Worm (Caenorhabditis elegans) whole organism, mixed stage, embryonic: ENCODE data around the gene C45B2.2.

Experiments
- M03D4.4 ChIP-seq: sonication (generic microtip); optimal IDR thresholded peaks from 2 replicates; lab custom pipeline; 2017; ENCODE audit warnings: mild to moderate bottlenecking, missing genetic modification characterization, missing compliant biosample characterization
- bed-3 ChIP-seq: fragments of 200-800 bp; sonication (Bioruptor generic); optimal IDR thresholded peaks from 3 replicates; lab custom pipeline; 2018; ENCODE audit warnings: mild to moderate bottlenecking, missing genetic modification characterization, moderate library complexity, missing compliant biosample characterization
- blmp-1 ChIP-seq: fragments of 150-350 bp; optimal IDR thresholded peaks from 2 replicates; lab custom pipeline; 2014; ENCODE audit warnings: missing biosample characterization, missing genetic modification characterization
- ceh-39 ChIP-seq: fragments of 150-350 bp; optimal IDR thresholded peaks from 2 replicates; lab custom pipeline; 2014; ENCODE audit warnings: missing biosample characterization, missing genetic modification characterization
- ceh-43 ChIP-seq: fragments of 200-800 bp; sonication (Bioruptor generic); optimal IDR thresholded peaks from 2 replicates; lab custom pipeline; 2018; ENCODE audit warnings: mild to moderate bottlenecking, missing genetic modification characterization, moderate library complexity, missing compliant biosample characterization
- ceh-83 ChIP-seq: fragments of 200-800 bp; sonication (Bioruptor generic); optimal IDR thresholded peaks from 2 replicates; lab custom pipeline; 2018; ENCODE audit warnings: mild to moderate bottlenecking, missing genetic modification characterization, missing compliant biosample characterization
- ces-1 ChIP-seq: fragments of 150-350 bp; optimal IDR thresholded peaks from 2 replicates; lab custom pipeline; 2014; ENCODE audit warnings: missing biosample characterization, missing genetic modification reagents, missing genetic modification characterization
- cnd-1 ChIP-seq: fragments of 200-800 bp; sonication (Bioruptor generic); optimal IDR thresholded peaks from 2 replicates; lab custom pipeline; 2018; ENCODE audit warnings: mild to moderate bottlenecking, missing genetic modification characterization, missing compliant biosample characterization
- drap-1 ChIP-seq: fragments of 200-800 bp; sonication (Bioruptor generic); optimal IDR thresholded peaks from 3 replicates; lab custom pipeline; 2018; ENCODE audit warnings: mild to moderate bottlenecking, missing genetic modification characterization, missing compliant biosample characterization
- elt-1 ChIP-seq: sonication (generic microtip); optimal IDR thresholded peaks from 2 replicates; lab custom pipeline; 2017; ENCODE audit warnings: missing genetic modification characterization, mild to moderate bottlenecking, missing compliant biosample characterization, antibody characterized with exemption, moderate library complexity, borderline replicate concordance; ENCODE audit not compliant: insufficient read depth
- elt-3 ChIP-seq: fragments of 150-350 bp; optimal IDR thresholded peaks from 2 replicates; lab custom pipeline; 2014; ENCODE audit warnings: missing biosample characterization, missing genetic modification characterization
- flh-1 ChIP-seq: fragments of 200-800 bp; sonication (Bioruptor generic); optimal IDR thresholded peaks from 2 replicates; lab custom pipeline; 2018; ENCODE audit warnings: mild to moderate bottlenecking, missing genetic modification characterization, moderate library complexity, missing compliant biosample characterization
- ham-2 ChIP-seq: fragments of 200-800 bp; sonication (Bioruptor generic); optimal IDR thresholded peaks from 2 replicates; lab custom pipeline; 2018; ENCODE audit warnings: mild to moderate bottlenecking, missing genetic modification characterization, missing compliant biosample characterization
- hlh-1 ChIP-seq: fragments of 150-350 bp; optimal IDR thresholded peaks from 2 replicates; lab custom pipeline; 2014; ENCODE audit warnings: missing biosample characterization, missing genetic modification reagents, missing genetic modification characterization
- lin-13 ChIP-seq: fragments of 150-350 bp; optimal IDR thresholded peaks from 2 replicates; lab custom pipeline; 2014; ENCODE audit warnings: missing biosample characterization, missing genetic modification characterization
- lin-32 ChIP-seq: fragments of 200-800 bp; sonication (Bioruptor generic); optimal IDR thresholded peaks from 2 replicates; lab custom pipeline; 2018; ENCODE audit warnings: mild to moderate bottlenecking, missing genetic modification characterization, missing compliant biosample characterization
- lsy-2 ChIP-seq: fragments of 150-350 bp; optimal IDR thresholded peaks from 2 replicates; lab custom pipeline; 2014; ENCODE audit warnings: missing biosample characterization, missing genetic modification characterization
- mab-5 ChIP-seq: fragments of 150-350 bp; optimal IDR thresholded peaks from 2 replicates; lab custom pipeline; 2014; ENCODE audit warnings: missing biosample characterization, missing genetic modification characterization
- mep-1 ChIP-seq: fragments of 150-350 bp; optimal IDR thresholded peaks from 2 replicates; lab custom pipeline; 2017; ENCODE audit warnings: missing biosample characterization, missing genetic modification reagents, missing genetic modification characterization, inconsistent platforms
- mls-2 ChIP-seq: sonication (generic microtip); optimal IDR thresholded peaks from 2 replicates; lab custom pipeline; 2016; ENCODE audit warnings: mild to moderate bottlenecking, missing genetic modification characterization, moderate library complexity, missing compliant biosample characterization
- nhr-12 ChIP-seq: fragments of 150-350 bp; optimal IDR thresholded peaks from 2 replicates; lab custom pipeline; 2014; ENCODE audit warnings: missing biosample characterization, missing genetic modification characterization
- nhr-2 ChIP-seq: fragments of 150-350 bp; optimal IDR thresholded peaks from 2 replicates; lab custom pipeline; 2014; ENCODE audit warnings: missing biosample characterization, missing genetic modification characterization
- nhr-237 ChIP-seq: fragments of 150-350 bp; optimal IDR thresholded peaks from 2 replicates; lab custom pipeline; 2014; ENCODE audit warnings: missing biosample characterization, missing genetic modification characterization
- nhr-28 ChIP-seq: fragments of 150-350 bp; optimal IDR thresholded peaks from 2 replicates; lab custom pipeline; 2014; ENCODE audit warnings: missing biosample characterization, missing genetic modification characterization
- nhr-76 ChIP-seq: sonication (generic microtip); optimal IDR thresholded peaks from 2 replicates; lab custom pipeline; 2017; ENCODE audit warnings: missing biosample characterization, missing genetic modification characterization
- pha-4 ChIP-seq: fragments of 150-350 bp; optimal IDR thresholded peaks from 2 replicates; lab custom pipeline; 2018; ENCODE audit warnings: missing biosample characterization, missing genetic modification reagents, missing genetic modification characterization
- sem-2 ChIP-seq: fragments of 200-800 bp; sonication (Bioruptor generic); optimal IDR thresholded peaks from 2 replicates; lab custom pipeline; 2018; ENCODE audit warnings: mild to moderate bottlenecking, missing genetic modification characterization, missing compliant biosample characterization
- snpc-4 ChIP-seq: fragments of 150-350 bp; optimal IDR thresholded peaks from 2 replicates; lab custom pipeline; 2014; ENCODE audit warnings: missing biosample characterization, missing genetic modification characterization
- sptf-1 ChIP-seq: sonication (generic microtip); optimal IDR thresholded peaks from 2 replicates; lab custom pipeline; 2017; ENCODE audit warnings: mild to moderate bottlenecking, missing genetic modification characterization, moderate library complexity, missing compliant biosample characterization
- tbx-8 ChIP-seq: fragments of 200-800 bp; sonication (Bioruptor generic); optimal IDR thresholded peaks from 2 replicates; lab custom pipeline; 2018; ENCODE audit warnings: mild to moderate bottlenecking, missing genetic modification characterization, moderate library complexity, missing compliant biosample characterization
- unc-120 ChIP-seq: sonication (generic microtip); optimal IDR thresholded peaks from 2 replicates; lab custom pipeline; 2017; ENCODE audit warnings: missing genetic modification characterization, missing compliant biosample characterization; ENCODE audit not compliant: poor library complexity, severe bottlenecking
- unc-39 ChIP-seq: fragments of 150-350 bp; optimal IDR thresholded peaks from 2 replicates; lab custom pipeline; 2014; ENCODE audit warnings: missing biosample characterization, missing genetic modification characterization
- unc-62 ChIP-seq: fragments of 150-350 bp; optimal IDR thresholded peaks from 2 replicates; lab custom pipeline; 2014; ENCODE audit warnings: missing biosample characterization, missing genetic modification reagents, missing genetic modification characterization
- zip-8 ChIP-seq: fragments of 150-350 bp; optimal IDR thresholded peaks from 2 replicates; lab custom pipeline; 2014; ENCODE audit warnings: missing biosample characterization, missing genetic modification characterization
- ztf-11 ChIP-seq: fragments of 150-350 bp; optimal IDR thresholded peaks from 2 replicates; lab custom pipeline; 2014; ENCODE audit warnings: missing biosample characterization, missing genetic modification characterization

Gene C45B2.2

DNA sequence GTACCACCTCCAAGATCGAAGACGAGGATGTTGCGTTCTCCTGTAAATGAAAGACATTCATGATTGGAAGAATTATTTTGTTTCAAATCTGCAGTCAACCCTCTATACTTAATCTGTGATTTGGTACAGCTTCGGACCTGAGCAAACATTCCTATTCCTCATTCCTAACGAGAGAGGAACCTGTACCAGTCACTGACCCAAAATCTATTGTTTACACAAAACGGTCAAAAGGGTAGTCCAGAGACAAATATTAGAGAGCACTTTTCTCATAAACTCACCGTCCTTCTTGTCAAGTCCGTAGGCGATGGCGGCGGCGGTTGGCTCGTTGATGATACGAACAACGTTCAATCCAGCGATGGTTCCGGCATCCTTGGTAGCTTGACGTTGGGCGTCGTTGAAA lies 6.2 kb downstream of the C45B2.2 start:
- TF ChIP-seq lin-13 (tag; lab: Kevin White, UChicago) (no peak), snpc-4 (tag; lab: Kevin White, UChicago) (no peak), unc-62 (GFP tag; lab: Kevin White, UChicago) (no peak), elt-3 (tag; lab: Kevin White, UChicago) (no peak), nhr-237 (tag; lab: Kevin White, UChicago) (no peak), blmp-1 (tag; lab: Kevin White, UChicago) (no peak), drap-1 (no peak), bed-3 (GFP tag; lab: Kevin White, UChicago) (no peak), hlh-1 (tag; lab: Kevin White, UChicago) (no peak), ceh-39 (no peak), mep-1 (no peak), lin-32 (GFP tag; lab: Kevin White, UChicago) (no peak), mab-5 (no peak), cnd-1 (tag; lab: Kevin White, UChicago) (no peak), ceh-43 (GFP tag; lab: Kevin White, UChicago) (no peak), nhr-2 (no peak), tbx-8 (GFP tag; lab: Kevin White, UChicago) (no peak), zip-8 (tag; lab: Kevin White, UChicago) (no peak), nhr-28 (no peak), flh-1 (GFP tag; lab: Kevin White, UChicago) (no peak)
- TF ChIP-seq, all 35 proteins: peak for 0

DNA sequence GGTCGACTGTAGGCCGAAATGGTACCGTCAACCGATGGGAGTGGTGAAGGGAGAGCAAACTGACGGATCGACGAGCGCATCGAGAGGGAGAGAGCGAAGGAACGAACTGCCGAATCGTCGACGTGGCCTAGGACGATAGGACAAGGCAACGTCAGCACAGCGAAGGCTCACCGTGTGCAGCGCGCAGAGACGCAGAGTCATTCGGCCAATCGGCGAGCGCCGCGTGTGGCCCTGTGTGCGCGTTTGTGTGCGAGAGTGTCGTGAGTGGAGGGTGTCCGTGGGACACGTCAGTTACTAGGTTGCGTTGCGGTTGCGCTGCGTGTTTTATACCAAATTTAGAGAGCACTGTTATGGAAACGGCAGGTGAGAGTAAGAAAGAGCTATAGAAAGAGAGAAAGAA lies 7.4 kb downstream of the C45B2.2 start, which contains the start of gene hsp-3:
Gene hsp-3 (minus strand): TSS at position 158 of the 400 bp plus-strand sequence.
- TF ChIP-seq mep-1 (peak; percentile 93), nhr-2 (peak; percentile 70), cnd-1 (tag; lab: Kevin White, UChicago) (peak; percentile 79), mab-5 (no peak), elt-1 (tag; lab: Kevin White, UChicago) (peak; percentile 9), unc-120 (tag; lab: Kevin White, UChicago) (peak; percentile 77), flh-1 (GFP tag; lab: Kevin White, UChicago) (no peak), lin-13 (tag; lab: Kevin White, UChicago) (peak; percentile 98), zip-8 (tag; lab: Kevin White, UChicago) (peak; percentile 41), ceh-39 (peak; percentile 92), mls-2 (peak; percentile 70), blmp-1 (tag; lab: Kevin White, UChicago) (no peak), pha-4 (peak; percentile 99), nhr-76 (no peak), drap-1 (peak; percentile 85), M03D4.4 (tag; lab: Kevin White, UChicago) (peak; percentile 71), unc-39 (tag; lab: Kevin White, UChicago) (peak; percentile 95), sem-2 (GFP tag; lab: Kevin White, UChicago) (no peak), ceh-83 (peak; percentile 57), ces-1 (GFP tag; lab: Kevin White, UChicago) (peak; percentile 60), snpc-4 (tag; lab: Kevin White, UChicago) (no peak), nhr-12 (tag; lab: Kevin White, UChicago) (peak; percentile 84), nhr-28 (no peak), elt-3 (tag; lab: Kevin White, UChicago) (no peak), ceh-43 (GFP tag; lab: Kevin White, UChicago) (no peak), bed-3 (GFP tag; lab: Kevin White, UChicago) (peak; percentile 21), lsy-2 (tag; lab: Kevin White, UChicago) (peak; percentile 92), ham-2 (GFP tag; lab: Kevin White, UChicago) (peak; percentile 78), unc-62 (GFP tag; lab: Kevin White, UChicago) (peak; percentile 88), ztf-11 (tag; lab: Kevin White, UChicago) (peak; percentile 96), sptf-1 (tag; lab: Kevin White, UChicago) (peak; percentile 89), lin-32 (GFP tag; lab: Kevin White, UChicago) (no peak), hlh-1 (tag; lab: Kevin White, UChicago) (peak; percentile 53), tbx-8 (GFP tag; lab: Kevin White, UChicago) (peak; percentile 46), nhr-237 (tag; lab: Kevin White, UChicago) (peak; percentile 42)

DNA sequence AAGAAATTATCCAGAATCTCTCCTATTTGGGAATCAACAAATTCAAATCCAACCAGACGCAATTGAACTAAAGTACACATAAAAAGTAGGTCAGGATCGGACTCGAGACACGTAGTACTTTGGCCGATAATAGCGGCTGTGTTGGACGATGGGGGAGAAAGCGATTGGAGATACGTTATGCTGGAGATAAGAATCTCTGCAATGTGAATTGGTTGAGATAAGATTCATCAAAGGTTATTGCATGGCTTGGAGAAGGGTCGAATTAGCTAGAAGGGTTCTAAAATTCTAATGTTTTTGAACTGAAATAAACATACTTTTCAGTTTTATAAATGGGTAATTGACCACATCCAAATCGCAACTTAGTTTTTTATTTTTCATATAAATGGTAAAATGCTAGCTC lies 8.0 kb downstream of the C45B2.2 start:
- no peak for TF ChIP-seq ceh-39
- TF ChIP-seq ham-2 (GFP tag; lab: Kevin White, UChicago), result peak; percentile 77
- TF ChIP-seq elt-1 (tag; lab: Kevin White, UChicago), result peak; percentile 98
- peak; percentile 31 for TF ChIP-seq nhr-2
